Worm (Caenorhabditis elegans): ENCODE measurements around the gene clc-26.

DNA sequence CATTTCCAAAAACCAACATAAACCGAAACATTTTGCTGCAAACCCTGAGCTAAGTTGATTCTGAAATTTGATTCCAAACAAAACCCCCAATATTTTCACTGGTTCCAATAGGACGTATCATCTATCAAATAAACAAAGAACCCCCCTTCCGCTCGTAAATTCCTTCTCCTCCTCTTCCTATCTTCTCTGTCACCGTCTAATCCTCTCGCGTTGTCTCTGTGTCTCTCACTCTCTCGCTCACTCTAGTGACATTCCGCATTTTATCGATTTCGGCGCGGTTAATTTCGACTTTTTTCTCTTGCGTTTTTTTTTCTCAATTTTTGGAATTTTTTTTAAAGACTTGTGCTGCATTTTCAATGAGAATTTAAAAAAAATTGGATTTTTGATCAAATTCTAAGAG lies 48.9 kb downstream of the clc-26 start:
- no peak for TF ChIP-seq tab-1 (GFP tag; IDR thresholded peaks at IDR 0.05)
- TF ChIP-seq cog-1 (tag; optimal IDR thresholded peaks at IDR 0.05), result no peak
- no peak for TF ChIP-seq ztf-23 (GFP tag; IDR thresholded peaks at IDR 0.05)
- TF ChIP-seq flt-1 (GFP tag; IDR thresholded peaks at IDR 0.05), result no peak
- TF ChIP-seq T22C8.4 (GFP tag; IDR thresholded peaks at IDR 0.05), result peak; percentile 70
- no peak for TF ChIP-seq ref-1 (GFP tag; conservative IDR thresholded peaks at IDR 0.05)
- no peak for TF ChIP-seq med-1 (GFP tag; optimal IDR thresholded peaks at IDR 0.05; ENCODE audit: insufficient read depth)

All from whole organism, midembryonic.